Fruit fly (Drosophila melanogaster): ENCODE data around the gene CG18259.
A peak's percentile ranks its signal among the peaks of the same experiment; 100 is the strongest.

CG18259 gene

DNA sequence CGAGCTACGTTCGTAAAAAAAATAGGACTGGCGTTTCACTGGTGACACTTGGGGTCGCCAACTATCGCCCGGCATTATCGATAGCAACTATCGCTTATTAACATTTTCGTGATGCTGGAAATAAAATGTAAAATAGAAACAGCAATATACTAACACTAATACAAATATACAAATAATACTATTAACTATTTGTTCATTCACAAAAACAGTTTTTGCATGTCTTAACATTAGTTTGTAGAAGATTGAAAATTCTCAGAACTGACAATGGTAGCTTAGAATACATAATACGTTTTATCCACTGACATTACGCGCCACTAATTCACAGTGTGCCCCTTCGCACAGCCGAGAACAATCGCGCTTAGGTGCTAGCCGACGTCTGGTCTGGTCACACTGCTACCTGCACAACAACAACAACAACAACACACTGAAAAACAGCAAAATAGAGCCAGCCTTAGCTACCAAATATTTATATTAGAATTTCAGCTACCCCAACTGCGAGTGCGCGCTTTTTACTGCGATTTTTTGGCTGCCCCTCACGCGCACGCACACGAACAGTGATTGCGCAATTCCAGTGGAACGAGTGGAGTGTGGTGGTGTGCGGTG lies 5.0 kb upstream of the CG18259 start, which contains the start of the genes CG6961 and S6KL (continued):
- TF ChIP-seq CG15696 (tag; optimal IDR thresholded peaks at IDR 0.05) (no peak), CG6854 (GFP tag; optimal IDR thresholded peaks at IDR 0.05) (no peak), emc (GFP tag; optimal IDR thresholded peaks at IDR 0.05) (no peak), sens (GFP tag) (no peak), GATAe (GFP tag; conservative IDR thresholded peaks at IDR 0.05) (no peak), Sry-β (GFP tag; optimal IDR thresholded peaks at IDR 0.05) (no peak), CG11093 (GFP tag; IDR thresholded peaks at IDR 0.05) (no peak), CG12744 (GFP tag; optimal IDR thresholded peaks at IDR 0.05) (no peak), en (GFP tag; optimal IDR thresholded peaks at IDR 0.05) (no peak), CG9797 (GFP tag; optimal IDR thresholded peaks at IDR 0.05) (peak; percentile 77), CG6813 (GFP tag; optimal IDR thresholded peaks at IDR 0.05) (no peak), CG33213 (GFP tag; optimal IDR thresholded peaks at IDR 0.05) (peak; percentile 15), nau (GFP tag; optimal IDR thresholded peaks at IDR 0.05) (no peak), prd (optimal IDR thresholded peaks at IDR 0.05) (no peak), prd (GFP tag; IDR thresholded peaks at IDR 0.05) (no peak), CG10147 (GFP tag; optimal IDR thresholded peaks at IDR 0.05) (no peak), CG18011 (GFP tag; optimal IDR thresholded peaks at IDR 0.05) (no peak), CG11398 (GFP tag; optimal IDR thresholded peaks at IDR 0.05) (no peak), CG2129 (GFP tag; IDR thresholded peaks at IDR 0.05; ENCODE audit: partially characterized antibody) (peak; percentile 47; the same call in 1 of the 2 replicates), CG8765 (GFP tag; IDR thresholded peaks at IDR 0.05) (no peak), lab (GFP tag; optimal IDR thresholded peaks at IDR 0.05) (no peak), CG17568 (GFP tag; optimal IDR thresholded peaks at IDR 0.05) (no peak), Atf6 (GFP tag; IDR thresholded peaks at IDR 0.05) (no peak), eyg (GFP tag; optimal IDR thresholded peaks at IDR 0.05) (no peak), pan (optimal IDR thresholded peaks at IDR 0.05) (no peak), pan (GFP tag; optimal IDR thresholded peaks at IDR 0.05 in 1 of 2, IDR thresholded peaks at IDR 0.05 in 1 of 2) (no peak), NC2β (GFP tag; optimal IDR thresholded peaks at IDR 0.05) (no peak), CG12236 (GFP tag; optimal IDR thresholded peaks at IDR 0.05) (no peak), stc (GFP tag; IDR thresholded peaks at IDR 0.05) (no peak), CG4424 (GFP tag; optimal IDR thresholded peaks at IDR 0.05) (no peak), NfI (GFP tag; optimal IDR thresholded peaks at IDR 0.05) (no peak), vvl (GFP tag; IDR thresholded peaks at IDR 0.05) (no peak), MTF-1 (GFP tag; optimal IDR thresholded peaks at IDR 0.05; ENCODE audit: borderline replicate concordance) (no peak), CG14860 (GFP tag; IDR thresholded peaks at IDR 0.05; ENCODE audit: partially characterized antibody) (peak; percentile 67), Atf-2 (GFP tag; optimal IDR thresholded peaks at IDR 0.05) (no peak), CG11560 (tag; IDR thresholded peaks at IDR 0.05) (no peak), Deaf1 (tag; optimal IDR thresholded peaks at IDR 0.05) (peak; percentile 21), CG10565 (GFP tag; optimal IDR thresholded peaks at IDR 0.05) (no peak), CG13123 (GFP tag; optimal IDR thresholded peaks at IDR 0.05) (no peak), CG8281 (tag; optimal IDR thresholded peaks at IDR 0.05) (no peak), CG34224 (GFP tag; IDR thresholded peaks at IDR 0.05; ENCODE audit: partially characterized antibody) (peak; percentile 61; the same call in 2 of the 3 replicates), Jarid2 (GFP tag; optimal IDR thresholded peaks at IDR 0.05) (no peak), CG9727 (GFP tag; optimal IDR thresholded peaks at IDR 0.05) (peak; percentile 11), D19A (tag; optimal IDR thresholded peaks at IDR 0.05) (no peak), CG7357 (GFP tag; IDR thresholded peaks at IDR 0.05) (peak; percentile 96), Aef1 (GFP tag; IDR thresholded peaks at IDR 0.05) (peak; percentile 40; the same call in 2 of the 3 replicates), C15 (GFP tag; IDR thresholded peaks at IDR 0.05) (no peak), CG18476 (GFP tag; optimal IDR thresholded peaks at IDR 0.05) (no peak), CG3281 (GFP tag; optimal IDR thresholded peaks at IDR 0.05) (no peak), lmd (GFP tag; IDR thresholded peaks at IDR 0.05) (no peak), CG34376 (GFP tag; optimal IDR thresholded peaks at IDR 0.05) (no peak)

Measured in whole organism, embryonic.